Worm (Caenorhabditis elegans): Measurements from ENCODE around the gene F29F11.20.

Gene F29F11.20

DNA sequence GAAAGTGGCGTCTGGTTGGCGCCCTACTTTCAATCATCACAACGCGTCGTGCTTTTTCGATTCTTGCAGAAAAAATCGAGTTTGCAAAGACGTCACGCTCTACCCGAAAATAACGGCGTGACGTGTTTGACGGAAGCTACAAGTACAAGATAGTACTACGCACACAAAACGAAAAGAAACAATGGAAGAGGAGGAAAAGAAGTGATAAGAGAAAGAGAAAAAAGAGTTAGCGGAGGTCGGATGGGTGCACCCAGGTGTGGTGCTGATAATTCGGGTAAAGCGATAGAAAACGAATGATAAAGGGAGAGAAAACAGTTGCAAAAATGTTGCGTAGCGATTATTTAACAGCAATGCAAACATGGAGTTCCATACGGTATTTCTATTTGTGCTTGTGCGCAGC lies 39.0 kb downstream of the F29F11.20 start (continued):
- TF ChIP-seq mep-1 (tag; optimal IDR thresholded peaks at IDR 0.05) (no peak), Y75B8A.6 (GFP tag; IDR thresholded peaks at IDR 0.05) (no peak), ZK337.2 (GFP tag; IDR thresholded peaks at IDR 0.05) (no peak), arid-1 (GFP tag; conservative IDR thresholded peaks at IDR 0.05) (no peak), lin-13 (GFP tag; optimal IDR thresholded peaks at IDR 0.05) (no peak), unc-62 (GFP tag; optimal IDR thresholded peaks at IDR 0.05 in 1 of 2) (peak in 1 of 2 experiments; percentile 53), unc-62 (tag; optimal IDR thresholded peaks at IDR 0.05) (no peak), daf-8 (GFP tag; IDR thresholded peaks at IDR 0.05) (no peak), dmd-6 (GFP tag; IDR thresholded peaks at IDR 0.05) (peak; percentile 78), madf-5 (GFP tag; IDR thresholded peaks at IDR 0.05) (no peak), ama-1 (optimal IDR thresholded peaks at IDR 0.05) (no peak), duxl-1 (tag; optimal IDR thresholded peaks at IDR 0.05; ENCODE audit: poor library complexity) (no peak), php-3 (GFP tag; IDR thresholded peaks at IDR 0.05) (no peak), zfp-2 (tag; optimal IDR thresholded peaks at IDR 0.05) (no peak), nhr-77 (tag; optimal IDR thresholded peaks at IDR 0.05) (peak; percentile 38), sdz-12 (GFP tag; optimal IDR thresholded peaks at IDR 0.05) (no peak), skn-1 (tag; optimal IDR thresholded peaks at IDR 0.05) (no peak)

DNA sequence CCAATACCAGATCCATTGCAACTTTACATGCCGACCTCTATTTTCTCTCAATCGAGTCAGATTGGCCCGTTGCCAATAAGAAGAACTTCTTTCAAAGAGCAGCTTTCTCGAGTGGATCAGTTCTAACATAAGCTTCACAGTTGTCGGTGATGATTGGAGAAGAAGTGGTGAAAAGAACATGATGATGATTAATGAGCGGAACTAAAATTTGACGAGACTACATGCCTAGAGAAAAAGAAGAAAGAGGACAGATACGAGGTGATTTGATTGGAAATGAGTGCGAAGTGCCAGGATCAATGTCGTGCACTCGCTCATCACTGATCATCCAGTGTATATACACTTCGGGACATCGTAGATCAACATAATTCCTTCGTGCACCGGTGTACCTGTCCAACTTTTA lies 40.0 kb downstream of the F29F11.20 start:
- TF ChIP-seq ces-1 (GFP tag; optimal IDR thresholded peaks at IDR 0.05) (no peak), zip-11 (GFP tag; IDR thresholded peaks at IDR 0.05) (no peak), fos-1 (tag; optimal IDR thresholded peaks at IDR 0.05) (no peak), unc-39 (tag; optimal IDR thresholded peaks at IDR 0.05) (no peak), mdt-29 (GFP tag; IDR thresholded peaks at IDR 0.05) (no peak), nhr-42 (GFP tag; IDR thresholded peaks at IDR 0.05) (no peak), sdz-12 (GFP tag; optimal IDR thresholded peaks at IDR 0.05) (no peak), set-16 (GFP tag; IDR thresholded peaks at IDR 0.05) (no peak), ZK337.2 (GFP tag; IDR thresholded peaks at IDR 0.05) (0 out of 2 replicates have a peak, but pooled peaks have one; percentile 29), nhr-11 (tag; optimal IDR thresholded peaks at IDR 0.05) (peak; percentile 93), lim-7 (GFP tag; IDR thresholded peaks at IDR 0.05) (no peak), Y48G9A.11 (GFP tag; IDR thresholded peaks at IDR 0.05) (no peak), nhr-48 (tag; optimal IDR thresholded peaks at IDR 0.05) (no peak), nhr-6 (tag; optimal IDR thresholded peaks at IDR 0.05) (no peak), unc-62 (GFP tag; optimal IDR thresholded peaks at IDR 0.05 in 1 of 2) (peak in 1 of 2 experiments; percentile 99), unc-62 (tag; optimal IDR thresholded peaks at IDR 0.05) (no peak), snpc-1.2 (GFP tag; IDR thresholded peaks at IDR 0.05) (no peak), nhr-237 (tag; optimal IDR thresholded peaks at IDR 0.05) (no peak), skn-1 (tag; optimal IDR thresholded peaks at IDR 0.05) (no peak), T20F7.1 (GFP tag; optimal IDR thresholded peaks at IDR 0.05) (no peak), php-3 (GFP tag; IDR thresholded peaks at IDR 0.05) (no peak), pha-4 (GFP tag; IDR thresholded peaks at IDR 0.05) (no peak), pha-4 (tag; optimal IDR thresholded peaks at IDR 0.05) (no peak), F26F4.8 (GFP tag; conservative IDR thresholded peaks at IDR 0.05) (no peak), rbr-2 (tag; optimal IDR thresholded peaks at IDR 0.05) (no peak), nhr-77 (tag; optimal IDR thresholded peaks at IDR 0.05) (no peak), aha-1 (tag) (no peak), daf-16 (GFP tag; optimal IDR thresholded peaks at IDR 0.05) (peak in 1 of 2 experiments; percentile 89), daf-16 (tag; optimal IDR thresholded peaks at IDR 0.05) (no peak), D1046.2 (GFP tag; IDR thresholded peaks at IDR 0.05) (no peak), zag-1 (tag; optimal IDR thresholded peaks at IDR 0.05) (no peak), ceh-20 (GFP tag; IDR thresholded peaks at IDR 0.05) (peak; percentile 87), madf-5 (GFP tag; IDR thresholded peaks at IDR 0.05) (no peak), egl-43 (GFP tag; IDR thresholded peaks at IDR 0.05) (no peak), madf-9 (GFP tag; conservative IDR thresholded peaks at IDR 0.05) (no peak), mes-2 (tag; optimal IDR thresholded peaks at IDR 0.05; ENCODE audit: poor library complexity, severe bottlenecking) (peak; percentile 18), hmg-1.1 (GFP tag; IDR thresholded peaks at IDR 0.05) (no peak), zfp-3 (GFP tag; conservative IDR thresholded peaks at IDR 0.05) (no peak), mep-1 (tag; optimal IDR thresholded peaks at IDR 0.05) (no peak), attf-4 (tag; optimal IDR thresholded peaks at IDR 0.05) (no peak), dmd-6 (GFP tag; IDR thresholded peaks at IDR 0.05) (no peak), hlh-11 (tag; optimal IDR thresholded peaks at IDR 0.05) (peak; percentile 67), ama-1 (optimal IDR thresholded peaks at IDR 0.05) (no peak), jun-1 (tag; optimal IDR thresholded peaks at IDR 0.05) (no peak), ctbp-1 (GFP tag; IDR thresholded peaks at IDR 0.05) (no peak)
